Worm (Caenorhabditis elegans): ENCODE measurements around the gene znf-782.

- no peak for TF ChIP-seq nhr-237 (tag; optimal IDR thresholded peaks at IDR 0.05)
- TF ChIP-seq lin-13 (tag; optimal IDR thresholded peaks at IDR 0.05): no peak
- TF ChIP-seq pha-4 (tag; optimal IDR thresholded peaks at IDR 0.05): no peak
- no peak for TF ChIP-seq elt-1 (tag; optimal IDR thresholded peaks at IDR 0.05; ENCODE audit: borderline replicate concordance, insufficient read depth)
- TF ChIP-seq snpc-4 (tag; optimal IDR thresholded peaks at IDR 0.05): no peak
- no peak for TF ChIP-seq bed-3 (GFP tag; optimal IDR thresholded peaks at IDR 0.05)
- TF ChIP-seq ztf-11 (tag; optimal IDR thresholded peaks at IDR 0.05): no peak
- no peak for TF ChIP-seq unc-39 (tag; optimal IDR thresholded peaks at IDR 0.05)
- no peak for TF ChIP-seq ham-2 (GFP tag; optimal IDR thresholded peaks at IDR 0.05)
- TF ChIP-seq unc-120 (tag; optimal IDR thresholded peaks at IDR 0.05; ENCODE audit: poor library complexity, severe bottlenecking): no peak
- no peak for TF ChIP-seq hlh-1 (tag; optimal IDR thresholded peaks at IDR 0.05)
These were observed 37.4 kb downstream of the znf-782 start, which contains the start of gene abhd-14 for ce11 chrIV:1029939-1030338.
